Fruit fly (Drosophila melanogaster) Kc167 (cell line): ENCODE results near the gene CG5895.

Source experiments
- Myc ChIP-seq: fragments of >200 bp; optimal IDR thresholded peaks from 2 replicates; lab custom pipeline; 2017; ENCODE audit warnings: missing external identifiers
- Sin3A ChIP-seq: fragments of >200 bp; optimal IDR thresholded peaks from 2 replicates; lab custom pipeline; 2018; ENCODE audit warnings: missing external identifiers
- h ChIP-seq: fragments of >200 bp; optimal IDR thresholded peaks from 3 replicates; lab custom pipeline; 2018; ENCODE audit warnings: missing external identifiers
- insv ChIP-seq: fragments of >200 bp; optimal IDR thresholded peaks from 3 replicates; lab custom pipeline; 2018; ENCODE audit warnings: missing external identifiers
- psq ChIP-seq: fragments of >200 bp; optimal IDR thresholded peaks from 2 replicates; lab custom pipeline; 2017; ENCODE audit warnings: missing external identifiers
- ttk ChIP-seq: sonication (Bioruptor generic); optimal IDR thresholded peaks from 2 replicates; lab custom pipeline; 2017; ENCODE audit warnings: missing external identifiers

The CG5895 gene

DNA sequence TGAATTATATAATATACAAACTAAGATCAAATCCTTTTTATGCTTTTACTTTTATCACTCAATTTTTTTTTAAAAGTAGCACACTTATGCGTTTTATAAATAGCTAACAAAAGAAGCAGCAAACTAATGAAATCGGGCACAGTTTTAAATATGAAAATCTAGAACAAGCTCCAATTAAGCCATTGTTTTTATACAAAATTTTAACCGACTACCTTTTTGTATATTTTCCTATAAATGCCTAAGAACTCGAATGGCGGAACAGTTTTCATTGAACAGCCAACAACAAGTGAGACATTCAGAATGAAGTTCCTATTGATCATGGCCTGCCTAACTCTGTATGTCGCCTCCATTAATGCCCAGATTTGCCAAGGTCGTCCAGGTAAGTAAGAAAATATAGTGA is 1.1 kb upstream of the CG5895 start, which contains the start of gene CG42538:
Gene CG42538 (plus strand): TSS at position 301 of the 400 bp plus-strand sequence.
- TF ChIP-seq psq (lab: Kevin White, UChicago), result no peak
- TF ChIP-seq h, result no peak
- TF ChIP-seq Sin3A (lab: Kevin White, UChicago), result no peak
- TF ChIP-seq Myc, result no peak
- TF ChIP-seq ttk, result no peak
- TF ChIP-seq insv (lab: Kevin White, UChicago), result no peak

DNA sequence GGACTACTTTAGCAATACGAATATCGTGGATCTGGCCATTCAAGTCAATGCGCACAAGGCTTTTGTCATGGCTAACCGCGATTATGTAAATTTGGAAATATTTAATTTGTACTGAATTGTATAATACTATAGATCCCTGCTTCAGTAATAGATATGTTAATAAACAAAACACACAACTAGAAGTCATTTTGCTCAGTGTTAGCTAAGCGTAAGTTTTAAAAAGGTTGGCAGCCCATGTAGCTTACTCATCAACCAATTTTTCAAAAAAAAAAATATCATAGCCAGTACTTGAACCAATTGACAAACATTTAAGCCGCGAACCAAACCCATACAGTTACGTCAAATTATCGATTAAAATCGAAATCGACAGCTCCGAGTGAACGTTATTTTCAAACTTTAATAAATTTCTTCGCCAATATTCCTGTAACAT is 1.8 kb downstream of the CG5895 start:
- TF ChIP-seq h (no peak), Myc (no peak)

DNA sequence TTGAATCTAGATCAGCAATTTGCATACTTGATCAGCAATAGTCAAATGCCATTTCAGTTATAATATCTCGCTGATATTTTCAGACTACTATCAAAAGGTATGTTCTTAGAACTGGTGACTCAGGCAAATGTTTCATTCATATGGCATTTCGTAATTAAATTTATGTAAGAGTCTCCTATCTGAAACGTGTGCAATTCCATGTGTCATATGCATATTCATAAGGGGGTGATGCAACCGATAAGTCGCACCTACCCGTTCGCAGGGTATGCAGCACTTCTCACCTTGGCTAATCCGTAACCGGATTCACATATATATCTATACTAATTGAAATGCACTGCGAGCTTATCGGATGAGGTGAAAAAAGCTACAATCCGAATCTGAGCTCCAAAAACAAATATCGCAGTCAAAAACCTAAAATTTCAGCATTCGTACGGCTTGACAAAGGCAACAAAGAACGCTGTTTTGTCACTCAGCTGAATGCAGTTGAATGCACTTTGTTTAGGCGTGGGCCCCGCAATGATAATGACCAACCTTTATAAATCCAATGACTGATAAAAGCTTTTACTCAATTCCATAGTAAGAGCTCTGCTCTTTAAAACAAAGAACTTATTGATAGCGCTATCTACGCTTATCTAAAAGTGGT is 2.5 kb downstream of the CG5895 start:
- TF ChIP-seq psq (lab: Kevin White, UChicago), result no peak
- no peak for TF ChIP-seq ttk
- no peak for TF ChIP-seq h
- no peak for TF ChIP-seq Myc
- no peak for TF ChIP-seq insv (lab: Kevin White, UChicago)
- TF ChIP-seq Sin3A (lab: Kevin White, UChicago), result no peak

DNA sequence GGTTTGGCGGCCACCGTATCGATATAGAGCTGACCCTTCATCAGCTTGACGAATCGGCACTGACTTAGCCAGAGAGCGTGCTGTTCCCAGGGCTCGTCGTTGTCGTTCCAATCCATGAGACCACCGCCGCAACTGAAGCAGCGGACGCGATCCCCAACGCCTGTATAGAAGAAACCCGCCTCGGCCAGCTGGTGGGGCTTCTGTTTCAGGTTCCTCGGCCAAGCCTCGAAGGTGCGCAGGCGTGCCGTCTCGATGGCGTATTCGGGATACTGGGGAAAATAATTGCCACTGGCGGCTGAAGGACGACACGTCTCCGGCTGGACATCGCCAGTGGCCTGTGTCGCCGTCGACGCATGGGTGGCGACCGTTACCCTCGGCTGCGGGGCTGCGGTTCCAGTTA is 3.8 kb downstream of the CG5895 start:
- TF ChIP-seq psq (lab: Kevin White, UChicago) (no peak), ttk (no peak), Myc (no peak)

DNA sequence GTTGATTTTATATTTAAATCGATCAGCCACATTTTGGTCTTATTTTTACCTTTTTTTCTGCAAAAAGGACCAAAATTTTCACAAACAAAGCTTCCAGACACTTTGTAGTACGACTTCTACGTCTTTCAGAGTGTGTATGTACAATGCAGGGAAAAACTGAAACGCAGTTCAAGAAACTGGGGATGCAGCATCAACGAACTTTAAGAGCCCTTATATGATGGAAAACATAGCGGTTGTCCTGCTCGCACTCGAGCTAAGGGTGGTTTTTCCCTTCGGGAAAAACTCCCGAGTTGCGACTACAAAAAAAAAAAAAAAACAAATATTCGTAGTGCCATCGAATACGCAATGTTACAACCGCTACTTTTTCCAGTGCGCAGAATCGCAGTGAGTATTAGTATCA is 5.1 kb downstream of the CG5895 start:
- TF ChIP-seq insv (lab: Kevin White, UChicago), result no peak
- no peak for TF ChIP-seq psq (lab: Kevin White, UChicago)
- no peak for TF ChIP-seq Myc

DNA sequence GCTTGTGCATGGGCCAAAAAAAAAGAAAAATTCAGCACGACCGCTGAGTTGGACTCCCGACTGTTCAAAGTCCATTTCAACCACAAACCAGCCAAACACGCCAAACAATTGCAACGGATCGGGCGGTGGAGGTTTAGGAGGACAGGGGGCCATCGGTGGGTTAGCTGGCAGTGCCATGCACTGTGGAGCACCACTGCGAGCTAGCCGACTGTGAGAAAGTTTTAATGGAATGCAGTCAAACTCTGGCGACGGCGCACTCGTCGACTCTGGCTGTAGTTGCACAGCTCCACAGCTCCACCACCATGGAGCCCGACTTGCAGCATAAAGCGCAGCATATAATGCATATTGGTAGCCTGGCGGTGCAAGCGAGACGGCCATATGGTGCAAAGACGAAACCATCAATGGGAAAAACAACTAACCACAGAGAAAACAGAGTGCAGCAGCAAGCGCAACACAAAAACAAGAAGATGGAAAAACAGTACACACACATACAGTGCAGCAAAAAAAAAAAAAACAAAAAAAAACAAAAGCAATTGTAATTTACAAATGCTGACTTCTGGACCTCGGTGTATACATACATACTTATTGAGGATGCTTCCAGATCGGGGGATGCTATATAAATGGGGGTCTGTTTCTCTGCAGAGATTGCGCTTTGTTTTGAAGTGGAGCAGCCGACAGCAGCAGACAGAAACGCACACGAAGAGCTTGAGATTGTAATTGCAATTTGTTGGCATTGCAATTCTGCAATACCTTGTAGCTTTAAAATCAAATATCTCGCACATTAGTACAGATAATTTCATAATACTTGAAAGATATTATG is 6.2 kb downstream of the CG5895 start:
- no peak for TF ChIP-seq insv (lab: Kevin White, UChicago)
- no peak for TF ChIP-seq h
- no peak for TF ChIP-seq psq (lab: Kevin White, UChicago)
- no peak for TF ChIP-seq Myc
- TF ChIP-seq ttk, result no peak

DNA sequence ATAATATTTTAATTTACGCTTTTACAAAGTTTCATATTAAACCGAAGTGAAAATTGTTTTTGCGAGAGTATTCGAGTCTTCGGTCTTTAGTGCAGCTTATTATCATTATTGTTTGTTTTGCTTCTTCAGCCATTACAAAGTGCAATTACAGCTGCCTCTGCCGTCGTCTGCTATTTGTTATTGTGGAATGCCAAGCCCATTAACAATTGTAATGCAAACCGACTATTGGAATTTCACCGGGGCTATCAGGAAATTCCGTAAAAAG is 6.7 kb downstream of the CG5895 start:
- TF ChIP-seq psq (lab: Kevin White, UChicago) (no peak), Sin3A (lab: Kevin White, UChicago) (no peak), h (no peak), ttk (no peak), insv (lab: Kevin White, UChicago) (no peak), Myc (no peak)

DNA sequence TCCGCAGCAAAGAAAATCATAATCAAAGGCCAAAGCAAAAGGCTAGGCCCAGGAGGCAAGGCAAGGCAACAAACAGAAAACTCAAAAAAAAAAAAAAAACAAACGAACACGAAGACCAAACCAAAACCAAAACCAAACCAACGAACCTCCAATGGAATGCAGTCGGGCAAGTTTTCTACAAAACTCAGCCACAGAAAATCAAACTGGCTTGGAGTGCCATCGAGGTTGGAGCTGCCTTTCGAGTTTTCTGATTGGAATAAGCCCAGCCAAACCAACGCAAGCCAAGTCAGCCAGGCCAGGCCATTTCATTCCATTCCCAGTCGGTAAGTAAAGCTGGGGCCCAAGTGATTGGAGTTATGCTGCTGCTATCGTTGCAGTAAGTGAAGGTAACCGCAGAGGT is 7.4 kb downstream of the CG5895 start:
- no peak for TF ChIP-seq Myc
- TF ChIP-seq psq (lab: Kevin White, UChicago), result no peak
- no peak for TF ChIP-seq h
- no peak for TF ChIP-seq ttk
- no peak for TF ChIP-seq Sin3A (lab: Kevin White, UChicago)
- TF ChIP-seq insv (lab: Kevin White, UChicago), result no peak

DNA sequence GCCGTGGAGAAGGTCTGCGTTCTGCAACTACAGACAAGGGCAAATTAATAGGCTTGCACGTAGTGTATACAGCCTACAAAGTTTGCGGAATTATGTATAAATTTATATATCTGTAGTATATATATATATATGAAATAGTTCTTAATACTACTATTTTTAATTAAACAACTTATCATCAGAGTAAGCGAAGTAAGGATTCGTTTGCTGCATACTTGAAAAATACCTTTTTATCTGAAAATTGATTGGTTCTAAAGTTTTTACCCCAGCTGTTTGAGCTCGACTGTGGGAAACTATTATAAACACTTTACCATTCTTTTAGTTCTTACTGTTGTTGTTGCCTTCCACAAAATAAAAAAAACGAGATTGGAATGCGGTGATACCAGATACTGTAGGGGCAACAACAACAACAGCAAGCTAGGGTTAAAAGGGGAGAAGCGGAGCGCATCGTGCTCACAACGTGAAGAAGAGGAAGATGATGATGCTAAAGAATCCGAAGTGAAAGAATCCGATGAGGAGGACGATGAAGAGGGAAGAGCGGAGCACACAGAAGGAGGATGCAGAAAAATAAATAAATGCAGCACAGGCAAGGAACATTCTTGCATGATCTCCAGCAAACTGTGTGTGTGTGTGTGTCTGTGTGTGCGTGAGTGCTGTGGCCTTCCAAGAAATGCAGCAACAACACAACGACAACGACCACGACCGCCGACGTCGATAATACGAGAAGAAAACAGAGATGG is 7.9 kb downstream of the CG5895 start:
- no peak for TF ChIP-seq insv (lab: Kevin White, UChicago)
- TF ChIP-seq psq (lab: Kevin White, UChicago), result no peak
- no peak for TF ChIP-seq Sin3A (lab: Kevin White, UChicago)
- no peak for TF ChIP-seq ttk
- TF ChIP-seq h, result no peak
- no peak for TF ChIP-seq Myc

DNA sequence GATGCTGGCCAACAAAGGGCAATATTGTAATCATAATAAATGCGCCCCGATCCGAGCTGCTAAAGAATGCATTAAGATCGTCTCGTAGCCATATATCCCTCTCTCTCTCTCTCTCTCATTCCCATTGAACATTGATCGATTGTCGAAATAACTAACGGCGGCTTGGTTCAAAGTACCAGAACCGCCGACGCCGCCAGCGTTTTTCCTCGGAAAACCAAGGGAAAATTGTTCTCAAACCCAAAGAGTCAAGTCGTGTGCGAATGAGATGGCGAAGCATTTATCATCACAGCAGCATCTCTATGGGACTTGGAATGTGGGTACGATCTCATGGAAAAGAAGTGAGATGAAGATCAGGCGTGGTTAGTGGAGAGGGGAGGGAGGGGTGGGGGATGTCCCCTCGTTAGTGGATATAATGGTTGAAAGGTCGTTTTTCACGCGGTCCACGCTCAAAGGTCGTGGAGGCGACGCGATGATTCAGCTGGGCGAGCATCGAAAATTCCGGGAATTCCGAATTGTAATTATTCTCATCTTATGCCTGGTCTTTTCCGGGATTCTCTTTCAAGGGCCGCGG is 8.6 kb downstream of the CG5895 start:
- TF ChIP-seq Myc (no peak), h (no peak), Sin3A (lab: Kevin White, UChicago) (no peak), insv (lab: Kevin White, UChicago) (no peak), psq (lab: Kevin White, UChicago) (no peak)

DNA sequence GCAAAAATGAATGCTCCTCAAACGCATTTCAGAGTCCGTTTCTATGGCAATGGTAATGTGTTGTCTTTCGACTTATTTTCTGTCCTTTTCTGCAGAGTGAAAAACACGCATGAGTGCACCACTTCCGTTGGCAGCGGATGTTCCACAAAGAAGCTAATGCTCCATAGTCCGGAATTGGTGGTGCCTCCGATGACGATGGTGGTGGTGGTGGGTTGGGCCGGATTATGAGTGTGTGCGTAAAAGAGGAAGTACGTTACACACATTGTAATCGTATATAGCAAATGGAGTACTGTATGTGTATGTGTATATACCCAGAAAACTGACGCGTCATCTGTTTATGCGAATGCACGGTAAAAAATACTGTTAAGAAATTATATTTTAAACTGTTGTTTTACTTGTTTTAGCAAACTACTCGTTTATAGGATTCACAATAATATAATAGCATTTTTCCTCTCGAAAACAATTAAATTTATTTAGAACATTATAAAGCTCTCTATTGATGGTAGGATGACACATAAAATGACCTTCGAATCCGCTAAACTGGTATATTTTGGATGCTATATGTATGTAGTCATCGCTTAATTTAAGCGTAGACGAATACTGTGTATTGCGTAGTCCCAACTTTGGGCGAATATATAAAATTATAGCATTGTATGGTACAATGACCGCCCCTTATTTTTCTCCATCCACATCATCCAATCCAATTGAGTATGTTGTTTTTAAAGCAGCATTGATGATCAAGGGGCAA is 10.0 kb downstream of the CG5895 start:
- TF ChIP-seq insv (lab: Kevin White, UChicago), result no peak
- no peak for TF ChIP-seq h
- TF ChIP-seq psq (lab: Kevin White, UChicago), result no peak
- TF ChIP-seq Myc, result no peak
- no peak for TF ChIP-seq Sin3A (lab: Kevin White, UChicago)

DNA sequence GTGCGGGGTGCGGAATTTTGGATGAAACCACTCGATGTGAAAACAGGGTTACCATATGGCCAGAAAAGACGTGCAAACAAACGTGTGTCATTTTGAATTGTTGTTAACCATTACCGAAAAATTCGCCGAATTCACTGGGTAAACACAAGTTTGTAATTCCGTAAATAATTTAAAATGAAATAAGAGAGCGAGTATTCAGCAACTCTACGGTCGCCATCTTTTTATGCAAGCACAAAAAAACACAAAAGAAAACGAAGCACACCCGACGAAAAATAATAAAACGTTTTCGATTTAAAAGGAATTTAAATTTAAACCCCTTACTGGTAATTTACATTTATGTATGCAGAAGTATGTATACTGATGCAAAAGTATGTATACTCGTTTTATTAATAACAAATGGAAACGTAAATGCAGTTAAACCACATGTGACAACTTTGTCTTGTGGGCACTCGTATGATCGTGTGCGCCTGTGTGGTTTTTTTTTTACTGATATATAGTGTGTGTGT is 10.6 kb downstream of the CG5895 start:
- no peak for TF ChIP-seq Sin3A (lab: Kevin White, UChicago)
